Fruit fly (Drosophila melanogaster) whole organism, embryonic: ENCODE data around the gene CG46459.
A peak's percentile ranks its signal among the peaks of the same experiment; 100 is the strongest.

Experiments
- Adf1 ChIP-seq: fragments of 200-800 bp; sonication (Bioruptor generic); IDR thresholded peaks from 2 replicates; pipeline ENCODE4 v1.3.6; 2022; ENCODE audit warnings: missing biosample characterization, missing genetic modification characterization
- Blimp-1 ChIP-seq: fragments of 200-800 bp; sonication (Bioruptor generic); optimal IDR thresholded peaks from 3 replicates; lab custom pipeline; 2018; ENCODE audit warnings: missing biosample characterization, missing genetic modification characterization, mild to moderate bottlenecking, moderate library complexity, missing genetic modification reagents
- BtbVII ChIP-seq: fragments of 200-800 bp; sonication (Bioruptor generic); optimal IDR thresholded peaks from 3 replicates; lab custom pipeline; 2017; ENCODE audit warnings: missing biosample characterization, mild to moderate bottlenecking, missing genetic modification characterization
- Bteb2 ChIP-seq: fragments of 200-800 bp; sonication (Bioruptor generic); optimal IDR thresholded peaks from 2 replicates; lab custom pipeline; 2016; ENCODE audit warnings: missing biosample characterization, missing genetic modification characterization
- CG12071 ChIP-seq: fragments of 200-800 bp; sonication (Bioruptor generic); optimal IDR thresholded peaks from 3 replicates; lab custom pipeline; 2018; ENCODE audit warnings: missing biosample characterization, mild to moderate bottlenecking, missing genetic modification characterization
- CG12219 ChIP-seq: fragments of 200-800 bp; sonication (Bioruptor generic); optimal IDR thresholded peaks from 3 replicates; lab custom pipeline; 2018; ENCODE audit warnings: missing biosample characterization, mild to moderate bottlenecking, missing genetic modification characterization
- CG13123 ChIP-seq: fragments of 200-800 bp; sonication (Bioruptor generic); optimal IDR thresholded peaks from 2 replicates; lab custom pipeline; 2016; ENCODE audit warnings: missing biosample characterization, missing genetic modification characterization
- CG15479 ChIP-seq: fragments of 200-800 bp; sonication (Bioruptor generic); optimal IDR thresholded peaks from 3 replicates; lab custom pipeline; 2019; ENCODE audit warnings: missing biosample characterization, mild to moderate bottlenecking, missing genetic modification characterization, moderate library complexity
- CG1603 ChIP-seq: fragments of 200-800 bp; sonication (Bioruptor generic); optimal IDR thresholded peaks from 2 replicates; lab custom pipeline; 2019; ENCODE audit warnings: missing biosample characterization, mild to moderate bottlenecking, missing genetic modification characterization, moderate library complexity
- CG17802 ChIP-seq: fragments of 200-800 bp; sonication (Bioruptor generic); optimal IDR thresholded peaks from 2 replicates; lab custom pipeline; 2018; ENCODE audit warnings: missing biosample characterization, mild to moderate bottlenecking, missing genetic modification characterization, moderate library complexity
- CG17912 ChIP-seq: fragments of 200-800 bp; sonication (Bioruptor generic); optimal IDR thresholded peaks from 2 replicates; lab custom pipeline; 2018; ENCODE audit warnings: missing biosample characterization, mild to moderate bottlenecking, missing genetic modification characterization
- CG2199 ChIP-seq: fragments of 200-800 bp; sonication (Bioruptor generic); IDR thresholded peaks from 3 replicates; pipeline ENCODE4 v1.3.6; 2022; ENCODE audit warnings: missing biosample characterization, missing genetic modification characterization
- CG2889 ChIP-seq: fragments of 200-800 bp; sonication (Bioruptor generic); IDR thresholded peaks from 3 replicates; pipeline ENCODE4 v1.3.6; 2022; ENCODE audit warnings: missing biosample characterization, missing genetic modification characterization
- CG30020 ChIP-seq: fragments of 200-800 bp; optimal IDR thresholded peaks from 2 replicates; lab custom pipeline; 2019; ENCODE audit warnings: missing biosample characterization, mild to moderate bottlenecking, missing genetic modification characterization, moderate library complexity
- CG3726 ChIP-seq: fragments of 200-800 bp; sonication (Bioruptor generic); IDR thresholded peaks from 3 replicates; pipeline ENCODE4, ENCODE4 v1.3.6; 2022; ENCODE audit warnings: missing biosample characterization, missing genetic modification characterization
- CG3995 ChIP-seq: fragments of 200-800 bp; sonication (Bioruptor generic); optimal IDR thresholded peaks from 3 replicates; lab custom pipeline; 2016; ENCODE audit warnings: missing biosample characterization, missing genetic modification characterization
- CG4404 ChIP-seq: fragments of 200-800 bp; sonication (Bioruptor generic); IDR thresholded peaks from 2 replicates; pipeline ENCODE4 v1.3.6; 2022; ENCODE audit warnings: missing biosample characterization, missing genetic modification characterization
- CG4707 ChIP-seq: fragments of 200-800 bp; sonication (Bioruptor generic); optimal IDR thresholded peaks from 2 replicates; lab custom pipeline; 2018; ENCODE audit warnings: missing biosample characterization, mild to moderate bottlenecking, missing genetic modification characterization, moderate library complexity
- CG7372 ChIP-seq: fragments of 200-800 bp; sonication (Bioruptor generic); IDR thresholded peaks from 2 replicates; pipeline ENCODE4 v1.3.6; 2022; ENCODE audit warnings: missing biosample characterization, missing genetic modification characterization
- CG7928 ChIP-seq: fragments of 200-800 bp; sonication (Bioruptor generic); optimal IDR thresholded peaks from 2 replicates; lab custom pipeline; 2017; ENCODE audit warnings: missing biosample characterization, mild to moderate bottlenecking, missing genetic modification characterization
- CG8388 ChIP-seq: fragments of 200-800 bp; sonication (Bioruptor generic); optimal IDR thresholded peaks from 2 replicates; lab custom pipeline; 2019; ENCODE audit warnings: missing biosample characterization, mild to moderate bottlenecking, missing genetic modification characterization, moderate library complexity
- CG9215 ChIP-seq: fragments of 200-800 bp; sonication (Bioruptor generic); IDR thresholded peaks from 2 replicates; pipeline ENCODE4 v1.3.6; 2022; ENCODE audit warnings: missing biosample characterization, missing genetic modification characterization
- CG9437 ChIP-seq: fragments of 200-800 bp; sonication (Bioruptor generic); optimal IDR thresholded peaks from 2 replicates; lab custom pipeline; 2018; ENCODE audit warnings: missing biosample characterization, mild to moderate bottlenecking, missing genetic modification characterization
- Fer2 ChIP-seq: fragments of 200-800 bp; sonication (Bioruptor generic); optimal IDR thresholded peaks from 2 replicates; lab custom pipeline; 2018; ENCODE audit warnings: missing biosample characterization, mild to moderate bottlenecking, missing genetic modification characterization, moderate library complexity
- H2.0 ChIP-seq: fragments of 200-800 bp; sonication (Bioruptor generic); IDR thresholded peaks from 2 replicates; pipeline ENCODE4 v1.3.6; 2022; ENCODE audit warnings: missing biosample characterization, missing genetic modification characterization
- HLH4C ChIP-seq: fragments of 200-800 bp; sonication (Bioruptor generic); IDR thresholded peaks from 3 replicates; pipeline ENCODE4 v1.3.6; 2022; ENCODE audit warnings: missing biosample characterization, missing genetic modification characterization; ENCODE audit not compliant: partially characterized antibody
- HLH54F ChIP-seq: fragments of 200-800 bp; sonication (Bioruptor generic); optimal IDR thresholded peaks from 3 replicates; lab custom pipeline; 2016; ENCODE audit warnings: missing biosample characterization, missing genetic modification characterization
- HmgD ChIP-seq: fragments of 200-800 bp; sonication (Bioruptor generic); optimal IDR thresholded peaks from 3 replicates; lab custom pipeline; 2016; ENCODE audit warnings: missing biosample characterization, missing genetic modification characterization
- Hmr ChIP-seq: fragments of 200-800 bp; sonication (Bioruptor generic); optimal IDR thresholded peaks from 3 replicates; lab custom pipeline; 2017; ENCODE audit warnings: mild to moderate bottlenecking, missing biosample characterization, missing genetic modification reagents, missing genetic modification characterization
- Hmx ChIP-seq: fragments of 200-800 bp; sonication (Bioruptor generic); optimal IDR thresholded peaks from 2 replicates; lab custom pipeline; 2016; ENCODE audit warnings: missing biosample characterization, missing genetic modification characterization
- Kr ChIP-seq: fragments of 200-800 bp; sonication (Bioruptor generic); optimal IDR thresholded peaks from 2 replicates; lab custom pipeline; 2017; ENCODE audit warnings: missing biosample characterization, mild to moderate bottlenecking, missing genetic modification characterization
- Lhr ChIP-seq: fragments of 200-800 bp; sonication (Bioruptor generic); optimal IDR thresholded peaks from 3 replicates; lab custom pipeline; 2017; ENCODE audit warnings: mild to moderate bottlenecking, missing biosample characterization, missing genetic modification reagents, missing genetic modification characterization
- Ravus ChIP-seq: fragments of 200-800 bp; sonication (Bioruptor generic); IDR thresholded peaks from 2 replicates; pipeline ENCODE4 v1.3.6; 2022; ENCODE audit warnings: missing biosample characterization, missing genetic modification characterization
- Stat92E ChIP-seq, 3 experiments: fragments of >200 bp in 2 of 3; fragments of 200-800 bp in 1 of 3; sonication (Bioruptor generic) in 1 of 3; optimal IDR thresholded peaks; 2 replicates each; lab custom pipeline; 2017 to 2019; ENCODE audit warnings: missing biosample characterization in 3 of 3, missing genetic modification characterization in 3 of 3, mild to moderate bottlenecking in 1 of 3, moderate library complexity in 1 of 3
- Trl ChIP-seq, 3 experiments: fragments of >200 bp in 2 of 3; fragments of 200-800 bp in 1 of 3; sonication (Bioruptor generic) in 1 of 3; optimal IDR thresholded peaks; 2 replicates in 1 of 3; 3 replicates in 2 of 3; lab custom pipeline; 2016 to 2017; ENCODE audit warnings: missing biosample characterization in 1 of 3, missing genetic modification characterization in 1 of 3
- YL-1 ChIP-seq: fragments of 200-800 bp; sonication (Bioruptor generic); optimal IDR thresholded peaks from 3 replicates; lab custom pipeline; 2017; ENCODE audit warnings: missing biosample characterization, mild to moderate bottlenecking, missing genetic modification characterization
- ash1 ChIP-seq: fragments of 200-800 bp; sonication (Bioruptor generic); optimal IDR thresholded peaks from 2 replicates; lab custom pipeline; 2018; ENCODE audit warnings: missing biosample characterization, mild to moderate bottlenecking, missing genetic modification characterization
- chif ChIP-seq, 2 experiments: fragments of 200-800 bp; sonication (Bioruptor generic); optimal IDR thresholded peaks; 3 replicates each; lab custom pipeline; 2016; ENCODE audit warnings: missing biosample characterization in 2 of 2, missing genetic modification characterization in 2 of 2
- dan ChIP-seq: fragments of 200-800 bp; sonication (Bioruptor generic); IDR thresholded peaks from 2 replicates; pipeline ENCODE4 v1.3.6; 2022; ENCODE audit warnings: missing biosample characterization, missing genetic modification characterization
- dimm ChIP-seq: fragments of 200-800 bp; sonication (Bioruptor generic); IDR thresholded peaks from 2 replicates; pipeline ENCODE4 v1.3.6; 2022; ENCODE audit warnings: missing biosample characterization, missing genetic modification characterization
- her ChIP-seq: fragments of 200-800 bp; sonication (Bioruptor generic); optimal IDR thresholded peaks from 2 replicates; lab custom pipeline; 2016; ENCODE audit warnings: missing biosample characterization, missing genetic modification characterization
- klu ChIP-seq: fragments of 200-800 bp; sonication (Bioruptor generic); IDR thresholded peaks from 2 replicates; pipeline ENCODE4 v1.3.6; 2022; ENCODE audit warnings: missing biosample characterization, missing genetic modification characterization
- lab ChIP-seq: fragments of 200-800 bp; sonication (Bioruptor generic); optimal IDR thresholded peaks from 3 replicates; lab custom pipeline; 2017; ENCODE audit warnings: missing biosample characterization, missing genetic modification characterization, mild to moderate bottlenecking, moderate library complexity, missing genetic modification reagents
- lola ChIP-seq, 3 experiments: fragments of >200 bp in 2 of 3; fragments of 200-800 bp in 1 of 3; sonication (Bioruptor generic) in 1 of 3; optimal IDR thresholded peaks; 2 replicates each; lab custom pipeline; 2017 to 2019; ENCODE audit warnings: missing biosample characterization in 3 of 3, missing genetic modification characterization in 3 of 3, mild to moderate bottlenecking in 1 of 3, moderate library complexity in 1 of 3
- otp ChIP-seq: fragments of 200-800 bp; sonication (Bioruptor generic); IDR thresholded peaks from 3 replicates; pipeline ENCODE4, ENCODE4 v1.3.6; 2022; ENCODE audit warnings: missing biosample characterization, missing genetic modification characterization
- schlank ChIP-seq: fragments of 200-800 bp; sonication (Bioruptor generic); optimal IDR thresholded peaks from 2 replicates; lab custom pipeline; 2018; ENCODE audit warnings: missing biosample characterization, mild to moderate bottlenecking, missing genetic modification characterization
- slbo ChIP-seq: fragments of 200-800 bp; sonication (Bioruptor generic); IDR thresholded peaks from 2 replicates; pipeline ENCODE4 v1.3.6; 2022; ENCODE audit warnings: missing biosample characterization, missing genetic modification characterization
- sob ChIP-seq: fragments of 200-800 bp; sonication (Bioruptor generic); IDR thresholded peaks from 2 replicates; pipeline ENCODE4 v1.3.6; 2022; ENCODE audit warnings: missing biosample characterization, missing genetic modification characterization
- ssp ChIP-seq: fragments of 200-800 bp; sonication (Bioruptor generic); IDR thresholded peaks from 2 replicates; pipeline ENCODE4 v1.3.6; 2022; ENCODE audit warnings: missing biosample characterization, missing genetic modification characterization
- stwl ChIP-seq: fragments of 200-800 bp; sonication (Bioruptor generic); optimal IDR thresholded peaks from 3 replicates; lab custom pipeline; 2018; ENCODE audit warnings: missing biosample characterization, mild to moderate bottlenecking, missing genetic modification characterization, moderate library complexity

The CG46459 gene

dm6 chr3R:10655968-10656367 lies 40.5 kb upstream of the CG46459 start (continued):
- TF ChIP-seq lola (GFP tag; optimal IDR thresholded peaks at IDR 0.05; lab: Kevin White, UChicago) = peak in 1 of 3 experiments; percentile 36
- peak; percentile 5 for TF ChIP-seq CG17802
- TF ChIP-seq CG7928 = no peak
- TF ChIP-seq CG3995 (GFP tag; lab: Kevin White, UChicago) = no peak
- TF ChIP-seq dimm (GFP tag; lab: Robert Waterston, UW) = no peak
- no peak for TF ChIP-seq Ravus (GFP tag; lab: Robert Waterston, UW)
- TF ChIP-seq lab = peak; percentile 21
- peak; percentile 16 for TF ChIP-seq CG1603
- no peak for TF ChIP-seq CG13123 (GFP tag; lab: Kevin White, UChicago)
- no peak for TF ChIP-seq sob
- TF ChIP-seq Blimp-1 (GFP tag; lab: Kevin White, UChicago) = peak; percentile 42
- no peak for TF ChIP-seq CG15479 (GFP tag; lab: Kevin White, UChicago)
- TF ChIP-seq CG9215 = no peak
- TF ChIP-seq CG2199 (GFP tag; lab: Robert Waterston, UW) = no peak
- TF ChIP-seq CG2889 (GFP tag; lab: Robert Waterston, UW) = no peak
- TF ChIP-seq CG17912 (GFP tag; lab: Kevin White, UChicago) = no peak
- no peak for TF ChIP-seq H2.0 (GFP tag; lab: Robert Waterston, UW)
- no peak for TF ChIP-seq Hmx (GFP tag; lab: Kevin White, UChicago)
- no peak for TF ChIP-seq Adf1 (GFP tag; lab: Robert Waterston, UW)
- TF ChIP-seq HmgD (GFP tag; lab: Kevin White, UChicago) = no peak
- TF ChIP-seq Bteb2 (GFP tag; lab: Kevin White, UChicago) = no peak
- no peak for TF ChIP-seq Kr (GFP tag; lab: Kevin White, UChicago)
- TF ChIP-seq CG12219 (GFP tag; lab: Kevin White, UChicago) = no peak
- no peak for TF ChIP-seq Hmr (GFP tag; lab: Kevin White, UChicago)
- 0 out of 2 replicates have a peak, but pooled peaks have one; percentile 27 for TF ChIP-seq ssp (GFP tag; lab: Robert Waterston, UW)
- no peak for TF ChIP-seq YL-1 (GFP tag; lab: Kevin White, UChicago)
- TF ChIP-seq schlank (tag; lab: Kevin White, UChicago) = no peak
- TF ChIP-seq dan = no peak
- TF ChIP-seq chif (GFP tag; optimal IDR thresholded peaks at IDR 0.05; lab: Kevin White, UChicago) = peak in 1 of 2 experiments; percentile 14
- TF ChIP-seq CG4404 = 0 out of 2 replicates have a peak, but pooled peaks have one; percentile 8
- TF ChIP-seq Stat92E (GFP tag; optimal IDR thresholded peaks at IDR 0.05; lab: Kevin White, UChicago) = no peak
- TF ChIP-seq CG12071 (GFP tag; lab: Kevin White, UChicago) = no peak
- TF ChIP-seq CG4707 (GFP tag; lab: Kevin White, UChicago) = no peak
- TF ChIP-seq CG7372 (GFP tag; lab: Robert Waterston, UW) = no peak
- peak; percentile 26 for TF ChIP-seq CG8388 (GFP tag; lab: Kevin White, UChicago)
- TF ChIP-seq Lhr = no peak
- TF ChIP-seq HLH54F (GFP tag; lab: Kevin White, UChicago) = peak; percentile 20
- TF ChIP-seq Fer2 = no peak
- TF ChIP-seq ash1 = no peak
- TF ChIP-seq HLH4C (GFP tag; lab: Robert Waterston, UW) = no peak
- TF ChIP-seq CG3726 = no peak
- TF ChIP-seq CG9437 (GFP tag; lab: Kevin White, UChicago) = no peak
- TF ChIP-seq CG30020 (tag; lab: Kevin White, UChicago) = no peak
- TF ChIP-seq BtbVII (GFP tag; lab: Kevin White, UChicago) = no peak
- no peak for TF ChIP-seq stwl (tag; lab: Kevin White, UChicago)
- TF ChIP-seq klu (GFP tag; lab: Robert Waterston, UW) = no peak
- 0 out of 2 replicates have a peak, but pooled peaks have one; percentile 38 for TF ChIP-seq slbo
- TF ChIP-seq Trl (optimal IDR thresholded peaks at IDR 0.05; lab: Kevin White, UChicago) = no peak
- TF ChIP-seq Trl (GFP tag; optimal IDR thresholded peaks at IDR 0.05; lab: Kevin White, UChicago) = peak; percentile 40
- TF ChIP-seq her (GFP tag; lab: Kevin White, UChicago) = no peak
- TF ChIP-seq otp (GFP tag; lab: Robert Waterston, UW) = no peak
